Worm (Caenorhabditis elegans): ENCODE results near the gene F52H2.15.

The F52H2.15 gene

ce11 chrX:2592670-2593280 is 27.6 kb downstream of the F52H2.15 start (continued):
- no peak for TF ChIP-seq lin-29 (GFP tag; IDR thresholded peaks at IDR 0.05)
- peak in 1 of 2 experiments; percentile 9 for TF ChIP-seq mdl-1 (tag; optimal IDR thresholded peaks at IDR 0.05)
- TF ChIP-seq ztf-11 (tag; optimal IDR thresholded peaks at IDR 0.05): no peak
- no peak for TF ChIP-seq F26F4.8 (GFP tag; conservative IDR thresholded peaks at IDR 0.05)
- TF ChIP-seq nhr-42 (GFP tag; IDR thresholded peaks at IDR 0.05): no peak
- TF ChIP-seq hlh-30 (tag; optimal IDR thresholded peaks at IDR 0.05; ENCODE audit: insufficient read depth): peak; percentile 10
- no peak for TF ChIP-seq dmd-9 (GFP tag; IDR thresholded peaks at IDR 0.05)
- TF ChIP-seq cey-2 (tag; optimal IDR thresholded peaks at IDR 0.05; ENCODE audit: borderline replicate concordance, insufficient read depth): peak; percentile 55
- peak; percentile 23 for TF ChIP-seq nhr-25 (tag; optimal IDR thresholded peaks at IDR 0.05; ENCODE audit: borderline replicate concordance, insufficient read depth)
- no peak for TF ChIP-seq ces-1 (GFP tag; optimal IDR thresholded peaks at IDR 0.05)
- no peak for TF ChIP-seq nhr-76 (tag; optimal IDR thresholded peaks at IDR 0.05)
- peak; percentile 15 for TF ChIP-seq mep-1 (tag; optimal IDR thresholded peaks at IDR 0.05)
- no peak for TF ChIP-seq nhr-11 (tag; optimal IDR thresholded peaks at IDR 0.05)

DNA sequence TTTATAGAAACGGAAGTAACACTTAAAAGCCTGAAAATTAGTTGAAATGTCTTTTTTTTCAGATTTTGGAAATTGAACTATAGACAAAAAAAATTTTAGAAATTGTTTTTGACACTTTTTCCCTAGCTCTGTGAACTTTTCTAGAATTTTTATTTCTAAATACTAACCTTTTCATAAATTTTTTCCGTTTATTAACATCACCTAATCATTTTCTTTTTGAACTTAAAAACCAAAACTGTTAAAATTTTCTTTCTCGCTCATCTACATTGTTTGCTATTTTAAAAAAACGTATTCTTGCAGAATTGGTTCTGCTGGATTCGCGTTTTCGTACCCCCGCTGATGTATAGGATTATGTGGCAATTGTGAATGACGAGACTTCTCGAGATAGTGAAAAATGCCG is 28.5 kb downstream of the F52H2.15 start, which contains the start of the genes nhr-40 and T03G6.7:
nhr-40 (plus strand) TSS at position 301 of the 400 bp plus-strand sequence.
T03G6.7 (plus strand) TSS at position 337 of the 400 bp plus-strand sequence.
- TF ChIP-seq Y5F2A.4 (GFP tag; optimal IDR thresholded peaks at IDR 0.05) (no peak), aha-1 (tag) (peak; percentile 64)

ce11 chrX:2595027-2595756 is 30.0 kb downstream of the F52H2.15 start:
- TF ChIP-seq fkh-10 (GFP tag; optimal IDR thresholded peaks at IDR 0.05): peak; percentile 14
- TF ChIP-seq nhr-11 (tag; optimal IDR thresholded peaks at IDR 0.05): peak; percentile 31
- TF ChIP-seq lsy-2 (tag; optimal IDR thresholded peaks at IDR 0.05): peak in 1 of 2 experiments; percentile 43
- no peak for TF ChIP-seq Y105C5A.15 (GFP tag; IDR thresholded peaks at IDR 0.05)
- no peak for TF ChIP-seq nhr-237 (tag; optimal IDR thresholded peaks at IDR 0.05)
- TF ChIP-seq ceh-20 (GFP tag; IDR thresholded peaks at IDR 0.05): peak; percentile 71
- TF ChIP-seq daf-16 (GFP tag; optimal IDR thresholded peaks at IDR 0.05): peak in 1 of 2 experiments; percentile 43
- no peak for TF ChIP-seq daf-16 (tag; optimal IDR thresholded peaks at IDR 0.05)
- TF ChIP-seq hif-1 (tag; optimal IDR thresholded peaks at IDR 0.05): peak in 1 of 2 experiments; percentile 7
- no peak for TF ChIP-seq lin-38 (GFP tag; IDR thresholded peaks at IDR 0.05)
- peak; percentile 63 for TF ChIP-seq hlh-11 (tag; optimal IDR thresholded peaks at IDR 0.05)
- peak; percentile 39 for TF ChIP-seq hlh-30 (tag; optimal IDR thresholded peaks at IDR 0.05; ENCODE audit: insufficient read depth)

DNA sequence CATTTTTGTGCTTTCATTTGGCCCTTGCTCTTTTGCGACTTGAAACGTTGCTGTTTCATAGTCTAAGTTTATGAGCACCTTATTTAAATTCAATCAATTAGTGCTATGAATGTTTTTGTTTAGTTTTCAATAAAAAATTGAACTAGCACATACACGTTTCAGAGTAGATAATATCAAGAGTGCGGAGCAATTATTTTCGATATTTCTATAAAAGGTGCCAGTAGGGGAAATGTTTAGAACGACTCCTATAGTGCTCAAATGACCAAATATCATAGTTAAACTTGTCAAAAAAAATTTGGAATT is 30.6 kb downstream of the F52H2.15 start:
- no peak for TF ChIP-seq lin-1 (GFP tag; IDR thresholded peaks at IDR 0.05)
- TF ChIP-seq F37D6.2 (tag; optimal IDR thresholded peaks at IDR 0.05): no peak
- no peak for TF ChIP-seq lin-38 (GFP tag; IDR thresholded peaks at IDR 0.05)
- TF ChIP-seq ceh-82 (tag; optimal IDR thresholded peaks at IDR 0.05): no peak
- no peak for TF ChIP-seq set-16 (GFP tag; IDR thresholded peaks at IDR 0.05)
- TF ChIP-seq Y48G9A.11 (GFP tag; IDR thresholded peaks at IDR 0.05): no peak
- no peak for TF ChIP-seq fos-1 (tag; optimal IDR thresholded peaks at IDR 0.05)
- no peak for TF ChIP-seq dmd-6 (GFP tag; IDR thresholded peaks at IDR 0.05)
- no peak for TF ChIP-seq hlh-11 (tag; optimal IDR thresholded peaks at IDR 0.05)
- no peak for TF ChIP-seq F10B5.3 (tag; optimal IDR thresholded peaks at IDR 0.05)
- no peak for TF ChIP-seq lir-3 (tag; optimal IDR thresholded peaks at IDR 0.05)
- TF ChIP-seq lin-29 (GFP tag; IDR thresholded peaks at IDR 0.05): no peak
